Worm (Caenorhabditis elegans) whole organism, L3 larva: ENCODE results near the gene T24E12.10.

Source experiments
- R02D3.7 ChIP-seq: fragments of 150-350 bp; optimal IDR thresholded peaks from 2 replicates; lab custom pipeline; 2014; ENCODE audit warnings: missing biosample characterization, missing genetic modification characterization
- aly-2 ChIP-seq: fragments of 150-350 bp; optimal IDR thresholded peaks from 2 replicates; lab custom pipeline; 2014; ENCODE audit warnings: missing biosample characterization, missing genetic modification characterization
- ama-1 ChIP-seq: fragments of 150-350 bp; optimal IDR thresholded peaks from 2 replicates; lab custom pipeline; 2018
- ceh-16 ChIP-seq: sonication (generic microtip); optimal IDR thresholded peaks from 2 replicates; lab custom pipeline; 2017; ENCODE audit warnings: missing biosample characterization, missing genetic modification characterization
- ceh-28 ChIP-seq: fragments of 150-350 bp; optimal IDR thresholded peaks from 2 replicates; lab custom pipeline; 2014; ENCODE audit warnings: missing biosample characterization, missing genetic modification reagents, missing genetic modification characterization
- daf-12 ChIP-seq: fragments of 150-350 bp; optimal IDR thresholded peaks from 2 replicates; lab custom pipeline; 2014; ENCODE audit warnings: missing biosample characterization, missing genetic modification reagents, missing genetic modification characterization
- egl-5 ChIP-seq: fragments of 150-350 bp; optimal IDR thresholded peaks from 2 replicates; lab custom pipeline; 2017; ENCODE audit warnings: missing biosample characterization, missing genetic modification reagents, missing genetic modification characterization, inconsistent platforms
- elt-1 ChIP-seq: fragments of 150-350 bp; optimal IDR thresholded peaks from 2 replicates; lab custom pipeline; 2014; ENCODE audit warnings: missing biosample characterization, missing genetic modification characterization
- elt-3 ChIP-seq, 3 experiments: fragments of 150-350 bp in 1 of 3; sonication (generic microtip) in 2 of 3; optimal IDR thresholded peaks; 2 replicates in 2 of 3; 4 replicates in 1 of 3; lab custom pipeline; 2014 to 2017; ENCODE audit warnings: missing biosample characterization in 3 of 3, missing genetic modification characterization in 3 of 3
- eor-1 ChIP-seq, 2 experiments: fragments of 150-350 bp; optimal IDR thresholded peaks; 2 replicates each; lab custom pipeline; 2014 to 2018; ENCODE audit warnings: missing biosample characterization in 2 of 2, missing genetic modification characterization in 2 of 2
- fkh-10 ChIP-seq: sonication (generic microtip); optimal IDR thresholded peaks from 2 replicates; lab custom pipeline; 2017; ENCODE audit warnings: missing biosample characterization, missing genetic modification reagents, missing genetic modification characterization
- fos-1 ChIP-seq: fragments of 150-350 bp; optimal IDR thresholded peaks from 2 replicates; lab custom pipeline; 2014; ENCODE audit warnings: missing biosample characterization, missing genetic modification characterization
- hmg-11 ChIP-seq: sonication (generic microtip); optimal IDR thresholded peaks from 2 replicates; lab custom pipeline; 2016; ENCODE audit warnings: missing genetic modification characterization, missing compliant biosample characterization
- lin-15B ChIP-seq: fragments of 150-350 bp; optimal IDR thresholded peaks from 2 replicates; lab custom pipeline; 2014; ENCODE audit warnings: missing biosample characterization, missing genetic modification characterization
- lin-39 ChIP-seq: fragments of 150-350 bp; optimal IDR thresholded peaks from 2 replicates; lab custom pipeline; 2018; ENCODE audit warnings: missing biosample characterization, missing genetic modification reagents, missing genetic modification characterization
- lsy-12 ChIP-seq: sonication (generic microtip); optimal IDR thresholded peaks from 2 replicates; lab custom pipeline; 2016; ENCODE audit warnings: mild to moderate bottlenecking, missing genetic modification characterization, missing compliant biosample characterization
- mdl-1 ChIP-seq: fragments of 150-350 bp; optimal IDR thresholded peaks from 2 replicates; lab custom pipeline; 2014; ENCODE audit warnings: missing biosample characterization, missing genetic modification characterization
- mml-1 ChIP-seq: fragments of 150-350 bp; sonication (generic microtip); optimal IDR thresholded peaks from 3 replicates; lab custom pipeline; 2014; ENCODE audit warnings: missing biosample characterization, missing genetic modification characterization
- nfya-1 ChIP-seq: sonication (generic microtip); optimal IDR thresholded peaks from 2 replicates; lab custom pipeline; 2017; ENCODE audit warnings: missing genetic modification characterization, mild to moderate bottlenecking, missing compliant biosample characterization, antibody characterized with exemption, moderate library complexity; ENCODE audit not compliant: insufficient read depth
- nhr-11 ChIP-seq: fragments of 150-350 bp; optimal IDR thresholded peaks from 2 replicates; lab custom pipeline; 2014; ENCODE audit warnings: missing biosample characterization, missing genetic modification characterization
- nhr-12 ChIP-seq: fragments of 150-350 bp; optimal IDR thresholded peaks from 2 replicates; lab custom pipeline; 2014; ENCODE audit warnings: missing biosample characterization, missing genetic modification characterization
- nhr-23 ChIP-seq: fragments of 150-350 bp; optimal IDR thresholded peaks from 2 replicates; lab custom pipeline; 2014; ENCODE audit warnings: missing biosample characterization, missing genetic modification reagents, missing genetic modification characterization
- nhr-237 ChIP-seq: fragments of 150-350 bp; optimal IDR thresholded peaks from 2 replicates; lab custom pipeline; 2014; ENCODE audit warnings: missing biosample characterization, missing genetic modification characterization
- nhr-25 ChIP-seq: sonication (generic microtip); optimal IDR thresholded peaks from 2 replicates; lab custom pipeline; 2017; ENCODE audit warnings: missing biosample characterization, missing genetic modification characterization
- nhr-28 ChIP-seq: fragments of 150-350 bp; optimal IDR thresholded peaks from 2 replicates; lab custom pipeline; 2014; ENCODE audit warnings: missing biosample characterization, missing genetic modification characterization
- nhr-43 ChIP-seq: sonication (generic microtip); optimal IDR thresholded peaks from 2 replicates; lab custom pipeline; 2016; ENCODE audit warnings: mild to moderate bottlenecking, missing genetic modification characterization, missing compliant biosample characterization; ENCODE audit not compliant: poor library complexity, severe bottlenecking
- nhr-67 ChIP-seq: fragments of 150-350 bp; optimal IDR thresholded peaks from 2 replicates; lab custom pipeline; 2014; ENCODE audit warnings: missing biosample characterization, missing genetic modification characterization
- pha-4 ChIP-seq: fragments of 150-350 bp; optimal IDR thresholded peaks from 2 replicates; lab custom pipeline; 2014; ENCODE audit warnings: missing biosample characterization, missing genetic modification reagents, missing genetic modification characterization
- pqm-1 ChIP-seq: fragments of 150-350 bp; optimal IDR thresholded peaks from 2 replicates; lab custom pipeline; 2017; ENCODE audit warnings: missing biosample characterization, missing genetic modification characterization, inconsistent platforms
- unc-39 ChIP-seq: sonication (generic microtip); optimal IDR thresholded peaks from 4 replicates; lab custom pipeline; 2017; ENCODE audit warnings: missing biosample characterization, missing genetic modification characterization
- zag-1 ChIP-seq: fragments of 150-350 bp; optimal IDR thresholded peaks from 2 replicates; lab custom pipeline; 2014; ENCODE audit warnings: missing biosample characterization, missing genetic modification characterization

Gene T24E12.10

ce11 chrII:3741584-3741983, 31.4 kb downstream of the T24E12.10 start, which contains the start of gene F12E12.1:
Gene F12E12.1 (plus strand): TSS chrII:3741884.
- no peak for TF ChIP-seq fos-1 (tag; lab: Kevin White, UChicago)
- TF ChIP-seq nhr-12 = no peak
- TF ChIP-seq zag-1 (tag; lab: Kevin White, UChicago) = no peak
- TF ChIP-seq nfya-1 (tag; lab: Kevin White, UChicago) = no peak
- no peak for TF ChIP-seq nhr-237 (tag; lab: Kevin White, UChicago)
- no peak for TF ChIP-seq fkh-10
- no peak for TF ChIP-seq aly-2 (tag; lab: Kevin White, UChicago)
- TF ChIP-seq nhr-43 (tag; lab: Kevin White, UChicago) = no peak
- no peak for TF ChIP-seq nhr-25
- TF ChIP-seq R02D3.7 (tag; lab: Kevin White, UChicago) = no peak
- no peak for TF ChIP-seq ceh-16 (tag; lab: Kevin White, UChicago)
- TF ChIP-seq lin-15B (tag; lab: Kevin White, UChicago) = no peak
- no peak for TF ChIP-seq pqm-1
- no peak for TF ChIP-seq lsy-12 (tag; lab: Kevin White, UChicago)

ce11 chrII:3739647-3740046, 33.4 kb downstream of the T24E12.10 start, which contains the start of gene F12E12.2:
Gene F12E12.2 (plus strand): TSS chrII:3739947.
- TF ChIP-seq daf-12 (tag; lab: Kevin White, UChicago) = no peak
- no peak for TF ChIP-seq hmg-11
- TF ChIP-seq mdl-1 (tag; lab: Kevin White, UChicago) = no peak
- no peak for TF ChIP-seq nhr-28
- no peak for TF ChIP-seq fos-1 (tag; lab: Kevin White, UChicago)
- no peak for TF ChIP-seq ama-1
- TF ChIP-seq nfya-1 (tag; lab: Kevin White, UChicago) = no peak

ce11 chrII:3736893-3737375, 36.1 kb downstream of the T24E12.10 start, which contains the start of gene F12E12.6:
Gene F12E12.6 (minus strand): TSS chrII:3736943.
- TF ChIP-seq lsy-12 (tag; lab: Kevin White, UChicago) = no peak
- TF ChIP-seq nhr-67 (tag; lab: Kevin White, UChicago) = no peak

ce11 chrII:3731723-3732122, 41.3 kb downstream of the T24E12.10 start, which contains the start of the genes sdz-12 and bath-31:
Gene sdz-12 (minus strand): TSS chrII:3731823.
Gene bath-31 (plus strand): TSS chrII:3731973.
- no peak for TF ChIP-seq nhr-28
- TF ChIP-seq eor-1 (tag; optimal IDR thresholded peaks at IDR 0.05; lab: Kevin White, UChicago) = no peak
- TF ChIP-seq ceh-28 = no peak
- TF ChIP-seq fkh-10 = no peak
- no peak for TF ChIP-seq lsy-12 (tag; lab: Kevin White, UChicago)
- TF ChIP-seq unc-39 (tag; lab: Kevin White, UChicago) = no peak
- TF ChIP-seq zag-1 (tag; lab: Kevin White, UChicago) = no peak
- TF ChIP-seq pha-4 (tag; lab: Kevin White, UChicago) = no peak
- no peak for TF ChIP-seq elt-3 (tag; optimal IDR thresholded peaks at IDR 0.05; lab: Kevin White, UChicago)

- TF ChIP-seq hmg-11 = no peak
- no peak for TF ChIP-seq egl-5 (tag; lab: Kevin White, UChicago)
- no peak for TF ChIP-seq nhr-11 (tag; lab: Kevin White, UChicago)
- TF ChIP-seq pqm-1 = no peak
- TF ChIP-seq mdl-1 (tag; lab: Kevin White, UChicago) = no peak
- no peak for TF ChIP-seq fkh-10
- no peak for TF ChIP-seq elt-1
- TF ChIP-seq elt-3 (tag; optimal IDR thresholded peaks at IDR 0.05; lab: Kevin White, UChicago) = no peak
- no peak for TF ChIP-seq nhr-23 (tag; lab: Kevin White, UChicago)
- no peak for TF ChIP-seq nhr-237 (tag; lab: Kevin White, UChicago)
- TF ChIP-seq nhr-43 (tag; lab: Kevin White, UChicago) = no peak
- no peak for TF ChIP-seq daf-12 (tag; lab: Kevin White, UChicago)
- TF ChIP-seq lin-39 (tag; lab: Kevin White, UChicago) = no peak
- no peak for TF ChIP-seq R02D3.7 (tag; lab: Kevin White, UChicago)
- TF ChIP-seq ama-1 = no peak
- TF ChIP-seq mml-1 (tag; lab: Kevin White, UChicago) = no peak
Observed at ce11 chrII:3727996-3728395, 45.0 kb downstream of the T24E12.10 start, which contains the start of gene C46E10.8. Gene C46E10.8 (minus strand): TSS chrII:3728096.
